Worm (Caenorhabditis elegans): Measurements from ENCODE around the gene T07A5.7.

ce11 chrIII:10305295-10305694 lies 5.6 kb downstream of the T07A5.7 start:
- TF ChIP-seq unc-62 (GFP tag; optimal IDR thresholded peaks at IDR 0.05): no peak
- no peak for TF ChIP-seq ceh-16 (tag; optimal IDR thresholded peaks at IDR 0.05)
- TF ChIP-seq ztf-4 (tag; optimal IDR thresholded peaks at IDR 0.05): no peak
- TF ChIP-seq zag-1 (tag; optimal IDR thresholded peaks at IDR 0.05): no peak
- no peak for TF ChIP-seq lsy-2 (tag; optimal IDR thresholded peaks at IDR 0.05)
- TF ChIP-seq elt-1 (tag; optimal IDR thresholded peaks at IDR 0.05): no peak
- no peak for TF ChIP-seq ama-1 (optimal IDR thresholded peaks at IDR 0.05)
- TF ChIP-seq nhr-77 (tag; optimal IDR thresholded peaks at IDR 0.05): no peak

All from whole organism, L2 larva.